Fruit fly (Drosophila melanogaster) whole organism, embryonic: ENCODE data around the gene CG6659.

Experiments used
- CG11247 ChIP-seq: fragments of 200-800 bp; sonication (Bioruptor generic); IDR thresholded peaks from 2 replicates; pipeline ENCODE4 v1.3.6; 2022; ENCODE audit warnings: missing biosample characterization, missing genetic modification characterization
- CG12391 ChIP-seq: fragments of 200-800 bp; sonication (Bioruptor generic); optimal IDR thresholded peaks from 3 replicates; lab custom pipeline; 2018; ENCODE audit warnings: missing biosample characterization, mild to moderate bottlenecking, missing genetic modification characterization, moderate library complexity
- CG12769 ChIP-seq: fragments of 200-800 bp; sonication (Bioruptor generic); optimal IDR thresholded peaks from 2 replicates; lab custom pipeline; 2019; ENCODE audit warnings: missing biosample characterization, mild to moderate bottlenecking, missing genetic modification characterization, moderate library complexity
- CG14014 ChIP-seq: fragments of 200-800 bp; sonication (Bioruptor generic); IDR thresholded peaks from 2 replicates; pipeline ENCODE4 v1.3.6; 2022; ENCODE audit warnings: missing biosample characterization, missing genetic modification characterization
- CG15073 ChIP-seq: fragments of 200-800 bp; sonication (Bioruptor generic); optimal IDR thresholded peaks from 2 replicates; lab custom pipeline; 2016; ENCODE audit warnings: missing biosample characterization, missing genetic modification characterization
- CG15514 ChIP-seq: fragments of 200-800 bp; sonication (Bioruptor generic); optimal IDR thresholded peaks from 3 replicates; lab custom pipeline; 2017; ENCODE audit warnings: missing biosample characterization, missing genetic modification characterization, mild to moderate bottlenecking, moderate library complexity, missing genetic modification reagents
- CG3163 ChIP-seq: fragments of 200-800 bp; sonication (Bioruptor generic); optimal IDR thresholded peaks from 3 replicates; lab custom pipeline; 2016; ENCODE audit warnings: missing biosample characterization, missing genetic modification characterization
- CG32772 ChIP-seq: fragments of 200-800 bp; sonication (Bioruptor generic); IDR thresholded peaks from 2 replicates; pipeline ENCODE4 v1.3.6; 2022; ENCODE audit warnings: missing biosample characterization, missing genetic modification characterization
- CG3995 ChIP-seq: fragments of 200-800 bp; sonication (Bioruptor generic); optimal IDR thresholded peaks from 3 replicates; lab custom pipeline; 2016; ENCODE audit warnings: missing biosample characterization, missing genetic modification characterization
- CG42726 ChIP-seq: fragments of 200-800 bp; sonication (Bioruptor generic); IDR thresholded peaks from 2 replicates; pipeline ENCODE4 v1.3.6; 2022; ENCODE audit warnings: missing biosample characterization, missing genetic modification characterization; ENCODE audit not compliant: partially characterized antibody
- CG4854 ChIP-seq: fragments of 200-800 bp; sonication (Bioruptor generic); optimal IDR thresholded peaks from 2 replicates; lab custom pipeline; 2016; ENCODE audit warnings: missing biosample characterization, missing genetic modification characterization, inconsistent platforms
- CG6654 ChIP-seq: fragments of 200-800 bp; sonication (Bioruptor generic); optimal IDR thresholded peaks from 2 replicates; lab custom pipeline; 2017; ENCODE audit warnings: missing biosample characterization, mild to moderate bottlenecking, missing genetic modification characterization
- CG7987 ChIP-seq: fragments of 200-800 bp; sonication (Bioruptor generic); optimal IDR thresholded peaks from 2 replicates; lab custom pipeline; 2018; ENCODE audit warnings: missing biosample characterization, mild to moderate bottlenecking, missing genetic modification characterization, moderate library complexity
- CG8089 ChIP-seq: fragments of 200-800 bp; sonication (Bioruptor generic); optimal IDR thresholded peaks from 3 replicates; lab custom pipeline; 2016; ENCODE audit warnings: missing biosample characterization, missing genetic modification characterization
- CG8944 ChIP-seq: fragments of 200-800 bp; sonication (Bioruptor generic); optimal IDR thresholded peaks from 3 replicates; lab custom pipeline; 2016; ENCODE audit warnings: missing biosample characterization, missing genetic modification characterization
- CG9609 ChIP-seq: fragments of 200-800 bp; sonication (Bioruptor generic); optimal IDR thresholded peaks from 3 replicates; lab custom pipeline; 2016; ENCODE audit warnings: missing biosample characterization, missing genetic modification characterization
- CG9932 ChIP-seq: fragments of 200-800 bp; sonication (Bioruptor generic); IDR thresholded peaks from 2 replicates; pipeline ENCODE4 v1.3.6; 2022; ENCODE audit warnings: missing biosample characterization, missing genetic modification characterization
- CoRest ChIP-seq: fragments of 200-800 bp; sonication (Bioruptor generic); optimal IDR thresholded peaks from 3 replicates; lab custom pipeline; 2018; ENCODE audit warnings: missing biosample characterization, mild to moderate bottlenecking, missing genetic modification characterization, moderate library complexity
- Dbx ChIP-seq: fragments of 200-800 bp; sonication (Bioruptor generic); IDR thresholded peaks from 3 replicates; pipeline ENCODE4 v1.3.6; 2022; ENCODE audit warnings: missing biosample characterization, missing genetic modification characterization
- Dll ChIP-seq: fragments of 200-800 bp; sonication (Bioruptor generic); IDR thresholded peaks from 4 replicates; pipeline ENCODE4 v1.3.6; 2022; ENCODE audit warnings: missing biosample characterization, missing genetic modification characterization; ENCODE audit not compliant: partially characterized antibody
- Doc3 ChIP-seq: fragments of 200-800 bp; sonication (Bioruptor generic); IDR thresholded peaks from 3 replicates; pipeline ENCODE4 v1.3.6; 2022; ENCODE audit warnings: missing biosample characterization, missing genetic modification characterization; ENCODE audit not compliant: partially characterized antibody
- ERR ChIP-seq: fragments of 200-800 bp; sonication (Bioruptor generic); optimal IDR thresholded peaks from 2 replicates; lab custom pipeline; 2016; ENCODE audit warnings: missing biosample characterization, missing genetic modification characterization
- HmgD ChIP-seq: fragments of 200-800 bp; sonication (Bioruptor generic); optimal IDR thresholded peaks from 3 replicates; lab custom pipeline; 2016; ENCODE audit warnings: missing biosample characterization, missing genetic modification characterization
- HmgZ ChIP-seq: fragments of 200-800 bp; sonication (Bioruptor generic); optimal IDR thresholded peaks from 2 replicates; lab custom pipeline; 2018; ENCODE audit warnings: missing biosample characterization, mild to moderate bottlenecking, missing genetic modification characterization
- Hr3 ChIP-seq: fragments of 200-800 bp; sonication (Bioruptor generic); optimal IDR thresholded peaks from 3 replicates; lab custom pipeline; 2016; ENCODE audit warnings: missing biosample characterization, missing genetic modification characterization
- Med ChIP-seq: fragments of 200-800 bp; sonication (Bioruptor generic); peaks from one replicate; lab custom pipeline; 2016; ENCODE audit warnings: missing biosample characterization, missing genetic modification characterization, mild to moderate bottlenecking, inconsistent platforms, moderate library complexity
- Optix ChIP-seq: fragments of 200-800 bp; sonication (Bioruptor generic); IDR thresholded peaks from 3 replicates; pipeline ENCODE4 v1.3.6; 2022; ENCODE audit warnings: missing biosample characterization, missing genetic modification characterization
- Pdp1 ChIP-seq, 2 experiments: fragments of 200-800 bp; sonication (Bioruptor generic); optimal IDR thresholded peaks; 3 replicates each; lab custom pipeline; 2016; ENCODE audit warnings: missing biosample characterization in 2 of 2, missing genetic modification characterization in 2 of 2, mild to moderate bottlenecking in 1 of 2, moderate library complexity in 1 of 2
- Rx ChIP-seq: fragments of 200-800 bp; sonication (Bioruptor generic); IDR thresholded peaks from 2 replicates; pipeline ENCODE4 v1.3.6; 2022; ENCODE audit warnings: missing biosample characterization, missing genetic modification characterization
- Scr ChIP-seq: fragments of 200-800 bp; sonication (Bioruptor generic); IDR thresholded peaks from 2 replicates; pipeline ENCODE4 v1.3.6; 2022; ENCODE audit warnings: missing biosample characterization, missing genetic modification characterization; ENCODE audit not compliant: partially characterized antibody
- Sry-δ ChIP-seq: fragments of 200-800 bp; sonication (Bioruptor generic); optimal IDR thresholded peaks from 2 replicates; lab custom pipeline; 2016; ENCODE audit warnings: missing biosample characterization, missing genetic modification characterization
- amos ChIP-seq: fragments of 200-800 bp; sonication (Bioruptor generic); IDR thresholded peaks from 2 replicates; pipeline ENCODE4 v1.3.6; 2022; ENCODE audit warnings: missing biosample characterization, missing genetic modification characterization; ENCODE audit not compliant: partially characterized antibody
- ato ChIP-seq: fragments of 200-800 bp; sonication (Bioruptor generic); IDR thresholded peaks from 2 replicates; pipeline ENCODE4 v1.3.6; 2022; ENCODE audit warnings: missing biosample characterization, missing genetic modification characterization; ENCODE audit not compliant: partially characterized antibody
- bbx ChIP-seq: fragments of 200-800 bp; sonication (Bioruptor generic); IDR thresholded peaks from 2 replicates; pipeline ENCODE4 v1.3.6; 2022; ENCODE audit warnings: missing biosample characterization, missing genetic modification characterization; ENCODE audit not compliant: partially characterized antibody
- danr ChIP-seq: fragments of 200-800 bp; sonication (Bioruptor generic); IDR thresholded peaks from 2 replicates; pipeline ENCODE4 v1.3.6; 2022; ENCODE audit warnings: missing biosample characterization, missing genetic modification characterization
- dmrt11E ChIP-seq: fragments of 200-800 bp; sonication (Bioruptor generic); optimal IDR thresholded peaks from 3 replicates; lab custom pipeline; 2018; ENCODE audit warnings: missing biosample characterization, mild to moderate bottlenecking, missing genetic modification characterization, moderate library complexity
- eve ChIP-seq, 2 experiments: fragments of >200 bp; optimal IDR thresholded peaks; 2 replicates each; lab custom pipeline; 2017; ENCODE audit warnings: missing biosample characterization in 2 of 2, missing genetic modification characterization in 2 of 2
- eyg ChIP-seq: fragments of 200-800 bp; sonication (Bioruptor generic); optimal IDR thresholded peaks from 3 replicates; lab custom pipeline; 2016; ENCODE audit warnings: missing biosample characterization, missing genetic modification characterization
- gem ChIP-seq: fragments of 200-800 bp; sonication (Bioruptor generic); optimal IDR thresholded peaks from 2 replicates; lab custom pipeline; 2019; ENCODE audit warnings: missing biosample characterization, mild to moderate bottlenecking, missing genetic modification characterization, moderate library complexity
- hb ChIP-seq: fragments of 200-800 bp; sonication (Bioruptor generic); IDR thresholded peaks from 3 replicates; pipeline ENCODE4 v1.3.6; 2022; ENCODE audit warnings: missing biosample characterization, missing genetic modification characterization; ENCODE audit not compliant: partially characterized antibody
- ind ChIP-seq: fragments of 200-800 bp; sonication (Bioruptor generic); optimal IDR thresholded peaks from 3 replicates; lab custom pipeline; 2016; ENCODE audit warnings: missing biosample characterization, missing genetic modification characterization
- knrl ChIP-seq: fragments of 200-800 bp; sonication (Bioruptor generic); IDR thresholded peaks from 3 replicates; pipeline ENCODE4 v1.3.6; 2022; ENCODE audit warnings: missing biosample characterization, missing genetic modification characterization; ENCODE audit not compliant: partially characterized antibody
- maf-S ChIP-seq: fragments of 200-800 bp; sonication (Bioruptor generic); optimal IDR thresholded peaks from 2 replicates; lab custom pipeline; 2016; ENCODE audit warnings: missing biosample characterization, missing genetic modification characterization
- nmo ChIP-seq: fragments of 200-800 bp; sonication (Bioruptor generic); optimal IDR thresholded peaks from 2 replicates; lab custom pipeline; 2018; ENCODE audit warnings: missing biosample characterization, mild to moderate bottlenecking, missing genetic modification characterization, moderate library complexity
- pnt ChIP-seq: fragments of 200-800 bp; sonication (Bioruptor generic); optimal IDR thresholded peaks from 3 replicates; lab custom pipeline; 2016; ENCODE audit warnings: missing biosample characterization, missing genetic modification characterization
- sens ChIP-seq: fragments of 200-800 bp; sonication (Bioruptor generic); peaks from one replicate; lab custom pipeline; 2016; ENCODE audit warnings: missing biosample characterization, missing genetic modification characterization
- sim ChIP-seq: fragments of 200-800 bp; sonication (Bioruptor generic); IDR thresholded peaks from 2 replicates; pipeline ENCODE4 v1.3.6; 2022; ENCODE audit warnings: missing biosample characterization, missing genetic modification characterization
- sob ChIP-seq: fragments of 200-800 bp; sonication (Bioruptor generic); IDR thresholded peaks from 2 replicates; pipeline ENCODE4 v1.3.6; 2022; ENCODE audit warnings: missing biosample characterization, missing genetic modification characterization
- sqz ChIP-seq: fragments of 200-800 bp; sonication (Bioruptor generic); optimal IDR thresholded peaks from 3 replicates; lab custom pipeline; 2018; ENCODE audit warnings: missing biosample characterization, mild to moderate bottlenecking, missing genetic modification characterization
- zfh2 ChIP-seq: fragments of 200-800 bp; sonication (Bioruptor generic); optimal IDR thresholded peaks from 2 replicates; lab custom pipeline; 2016; ENCODE audit warnings: missing biosample characterization, missing genetic modification characterization

The CG6659 gene

DNA sequence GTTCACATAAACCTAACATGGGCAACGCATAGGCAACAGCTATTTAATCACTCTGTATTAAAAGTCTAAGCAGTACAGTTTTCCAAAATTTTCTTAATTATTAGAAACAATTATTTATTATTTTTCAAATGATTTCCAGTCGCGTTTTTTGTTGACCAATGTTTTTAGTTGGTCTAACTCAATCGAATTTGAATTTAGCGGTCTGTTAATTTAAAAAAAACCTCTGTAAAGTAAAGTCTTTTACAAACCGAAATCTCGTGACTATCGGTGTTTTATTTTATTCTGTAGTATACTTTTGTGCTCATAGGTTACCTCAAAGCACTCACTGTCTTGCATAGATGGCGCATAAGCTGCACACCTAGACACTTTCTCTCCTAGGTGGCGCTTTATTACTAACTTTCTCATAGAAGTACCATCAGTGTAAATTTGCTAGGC is 22.0 kb downstream of the CG6659 start (continued):
- peak; percentile 27 for TF ChIP-seq nmo (GFP tag; lab: Kevin White, UChicago)
- peak; percentile 98 for TF ChIP-seq CG15073 (GFP tag; lab: Kevin White, UChicago)
- TF ChIP-seq gem, result peak; percentile 47
- peak; percentile 31 for TF ChIP-seq CG12769 (tag; lab: Kevin White, UChicago)
- no peak for TF ChIP-seq Rx
- TF ChIP-seq pnt (GFP tag; lab: Kevin White, UChicago), result peak; percentile 29
- TF ChIP-seq sens (GFP tag; lab: Kevin White, UChicago), result peak; percentile 69
- peak; percentile 19 for TF ChIP-seq CG12391 (tag; lab: Kevin White, UChicago)
- peak; percentile 25; the same call in 1 of the 2 replicates for TF ChIP-seq CG32772 (GFP tag; lab: Robert Waterston, UW)
- TF ChIP-seq danr (GFP tag; lab: Robert Waterston, UW), result no peak
- TF ChIP-seq Dll (GFP tag; lab: Robert Waterston, UW), result peak; percentile 85; the same call in 3 of the 4 replicates
- peak; percentile 29 for TF ChIP-seq ERR (GFP tag; lab: Kevin White, UChicago)
- peak; percentile 49 for TF ChIP-seq CG15514 (GFP tag; lab: Kevin White, UChicago)
- peak; percentile 14; the same call in 1 of the 2 replicates for TF ChIP-seq ato (GFP tag; lab: Robert Waterston, UW)
- TF ChIP-seq Scr (GFP tag; lab: Robert Waterston, UW), result peak; percentile 70
- peak; percentile 6 for TF ChIP-seq bbx (GFP tag; lab: Robert Waterston, UW)
- TF ChIP-seq Pdp1 (GFP tag; optimal IDR thresholded peaks at IDR 0.05; lab: Kevin White, UChicago), result peak; percentile 35 to 53
- TF ChIP-seq eve (GFP tag; optimal IDR thresholded peaks at IDR 0.05; lab: Kevin White, UChicago), result no peak
- no peak for TF ChIP-seq hb
- peak; percentile 83 for TF ChIP-seq CG42726 (GFP tag; lab: Robert Waterston, UW)
- TF ChIP-seq Dbx (GFP tag; lab: Robert Waterston, UW), result peak; percentile 57; the same call in 2 of the 3 replicates
- TF ChIP-seq CG6654 (GFP tag; lab: Kevin White, UChicago), result no peak
- peak; percentile 91 for TF ChIP-seq Med (GFP tag; lab: Kevin White, UChicago)
- TF ChIP-seq knrl (GFP tag; lab: Robert Waterston, UW), result peak; percentile 70
- peak; percentile 65 for TF ChIP-seq HmgZ (tag; lab: Kevin White, UChicago)
- TF ChIP-seq CG14014 (GFP tag; lab: Robert Waterston, UW), result 0 out of 2 replicates have a peak, but pooled peaks have one; percentile 30
- peak; percentile 12 for TF ChIP-seq CG9609 (GFP tag; lab: Kevin White, UChicago)
- TF ChIP-seq sim, result no peak
- peak; percentile 27 for TF ChIP-seq CG3995 (GFP tag; lab: Kevin White, UChicago)
- peak; percentile 64 for TF ChIP-seq CG11247 (GFP tag; lab: Robert Waterston, UW)
- peak; percentile 35 for TF ChIP-seq ind (GFP tag; lab: Kevin White, UChicago)
- TF ChIP-seq CG7987 (GFP tag; lab: Kevin White, UChicago), result no peak
- TF ChIP-seq CG3163 (GFP tag; lab: Kevin White, UChicago), result peak; percentile 34
- peak; percentile 35 for TF ChIP-seq maf-S (GFP tag; lab: Kevin White, UChicago)
- peak; percentile 71 for TF ChIP-seq sqz (GFP tag; lab: Kevin White, UChicago)
- TF ChIP-seq CG8089, result peak; percentile 22
- peak; percentile 48 for TF ChIP-seq CG8944
- no peak for TF ChIP-seq CG4854 (GFP tag; lab: Kevin White, UChicago)
- no peak for TF ChIP-seq dmrt11E
- 0 out of 2 replicates have a peak, but pooled peaks have one; percentile 35 for TF ChIP-seq sob
- TF ChIP-seq Sry-δ (GFP tag; lab: Kevin White, UChicago), result peak; percentile 55
- peak; percentile 61 for TF ChIP-seq Doc3 (GFP tag; lab: Robert Waterston, UW)
- no peak for TF ChIP-seq Optix (GFP tag; lab: Robert Waterston, UW)
- TF ChIP-seq Hr3, result peak; percentile 17
- TF ChIP-seq zfh2 (GFP tag; lab: Kevin White, UChicago), result peak; percentile 2
- TF ChIP-seq HmgD (GFP tag; lab: Kevin White, UChicago), result peak; percentile 50
- TF ChIP-seq amos, result peak; percentile 74
- TF ChIP-seq CoRest, result peak; percentile 22
- peak; percentile 58 for TF ChIP-seq CG9932 (GFP tag; lab: Robert Waterston, UW)
- no peak for TF ChIP-seq eyg (GFP tag; lab: Kevin White, UChicago)
